Fruit fly (Drosophila melanogaster) whole organism, prepupa: ENCODE measurements around the gene Lk.

Experiments used
- CG10669 ChIP-seq: fragments of 200-800 bp; sonication (Bioruptor generic); optimal IDR thresholded peaks from 3 replicates; lab custom pipeline; 2018; ENCODE audit warnings: missing biosample characterization, mild to moderate bottlenecking, missing genetic modification characterization, moderate library complexity
- CG15336 ChIP-seq: fragments of 200-800 bp; sonication (Bioruptor generic); IDR thresholded peaks from 2 replicates; pipeline ENCODE4 v1.3.6; 2022; ENCODE audit warnings: missing biosample characterization, missing genetic modification characterization
- CG1621 ChIP-seq: fragments of 200-800 bp; sonication (Bioruptor generic); optimal IDR thresholded peaks from 3 replicates; lab custom pipeline; 2018; ENCODE audit warnings: missing biosample characterization, mild to moderate bottlenecking, missing genetic modification characterization
- CG32006 ChIP-seq: fragments of 200-800 bp; sonication (Bioruptor generic); optimal IDR thresholded peaks from 3 replicates; lab custom pipeline; 2017; ENCODE audit warnings: missing biosample characterization, mild to moderate bottlenecking, missing genetic modification characterization
- CG34406 ChIP-seq: fragments of 200-800 bp; sonication (Bioruptor generic); optimal IDR thresholded peaks from 3 replicates; lab custom pipeline; 2016; ENCODE audit warnings: missing biosample characterization, missing genetic modification characterization
- CG3919 ChIP-seq: fragments of 200-800 bp; sonication (Bioruptor generic); optimal IDR thresholded peaks from 3 replicates; lab custom pipeline; 2016; ENCODE audit warnings: missing biosample characterization, missing genetic modification characterization
- CG4318 ChIP-seq: fragments of 200-800 bp; sonication (Bioruptor generic); optimal IDR thresholded peaks from 3 replicates; lab custom pipeline; 2017; ENCODE audit warnings: missing biosample characterization, mild to moderate bottlenecking, missing genetic modification characterization
- CG6163 ChIP-seq: fragments of 200-800 bp; sonication (Bioruptor generic); IDR thresholded peaks from 3 replicates; pipeline ENCODE4 v1.3.6; 2022; ENCODE audit warnings: missing biosample characterization, missing genetic modification characterization
- CG6276 ChIP-seq: fragments of 200-800 bp; sonication (Bioruptor generic); optimal IDR thresholded peaks from 2 replicates; lab custom pipeline; 2017; ENCODE audit warnings: missing biosample characterization, mild to moderate bottlenecking, missing genetic modification characterization
- CG6792 ChIP-seq: fragments of 200-800 bp; sonication (Bioruptor generic); optimal IDR thresholded peaks from 3 replicates; lab custom pipeline; 2016; ENCODE audit warnings: missing biosample characterization, missing genetic modification characterization
- CG6854 ChIP-seq: fragments of 200-800 bp; sonication (Bioruptor generic); optimal IDR thresholded peaks from 2 replicates; lab custom pipeline; 2017; ENCODE audit warnings: missing biosample characterization, mild to moderate bottlenecking, missing genetic modification characterization
- CG8319 ChIP-seq: fragments of 200-800 bp; sonication (Bioruptor generic); optimal IDR thresholded peaks from 3 replicates; lab custom pipeline; 2016; ENCODE audit warnings: missing biosample characterization, missing genetic modification characterization
- CG8632 ChIP-seq: fragments of 200-800 bp; sonication (Bioruptor generic); optimal IDR thresholded peaks from 3 replicates; lab custom pipeline; 2016; ENCODE audit warnings: missing biosample characterization, missing genetic modification characterization
- Eip75B ChIP-seq: fragments of 200-800 bp; sonication (Bioruptor generic); optimal IDR thresholded peaks from 3 replicates; lab custom pipeline; 2016; ENCODE audit warnings: missing biosample characterization, missing genetic modification characterization
- Eip93F ChIP-seq: fragments of 200-800 bp; sonication (Bioruptor generic); optimal IDR thresholded peaks from 2 replicates; lab custom pipeline; 2016; ENCODE audit warnings: missing biosample characterization, mild to moderate bottlenecking, missing genetic modification characterization
- Ets21C ChIP-seq: fragments of 200-800 bp; sonication (Bioruptor generic); optimal IDR thresholded peaks from 3 replicates; lab custom pipeline; 2016; ENCODE audit warnings: missing biosample characterization, missing genetic modification characterization
- Hr39 ChIP-seq: fragments of 200-800 bp; sonication (Bioruptor generic); optimal IDR thresholded peaks from 2 replicates; lab custom pipeline; 2016; ENCODE audit warnings: missing biosample characterization, missing genetic modification characterization
- Lpt ChIP-seq: fragments of 200-800 bp; sonication (Bioruptor generic); optimal IDR thresholded peaks from 3 replicates; lab custom pipeline; 2016; ENCODE audit warnings: missing biosample characterization, missing genetic modification characterization
- OdsH ChIP-seq: fragments of 200-800 bp; sonication (Bioruptor generic); optimal IDR thresholded peaks from 3 replicates; lab custom pipeline; 2016; ENCODE audit warnings: missing biosample characterization, missing genetic modification characterization
- Sox102F ChIP-seq: fragments of 200-800 bp; sonication (Bioruptor generic); optimal IDR thresholded peaks from 2 replicates; lab custom pipeline; 2016; ENCODE audit warnings: missing biosample characterization, mild to moderate bottlenecking, missing genetic modification characterization
- Sox14 ChIP-seq: fragments of 200-800 bp; sonication (Bioruptor generic); optimal IDR thresholded peaks from 3 replicates; lab custom pipeline; 2016; ENCODE audit warnings: missing biosample characterization, missing genetic modification characterization
- achi ChIP-seq: fragments of 200-800 bp; sonication (Bioruptor generic); optimal IDR thresholded peaks from 3 replicates; lab custom pipeline; 2016; ENCODE audit warnings: missing biosample characterization, missing genetic modification characterization
- acj6 ChIP-seq: fragments of 200-800 bp; sonication (Bioruptor generic); optimal IDR thresholded peaks from 3 replicates; lab custom pipeline; 2016; ENCODE audit warnings: missing biosample characterization, missing genetic modification characterization
- cyc ChIP-seq: fragments of 200-800 bp; sonication (Bioruptor generic); optimal IDR thresholded peaks from 3 replicates; lab custom pipeline; 2016; ENCODE audit warnings: missing biosample characterization, missing genetic modification characterization
- dsx ChIP-seq: fragments of 200-800 bp; optimal IDR thresholded peaks from 3 replicates; lab custom pipeline; 2019; ENCODE audit warnings: missing biosample characterization, mild to moderate bottlenecking, missing genetic modification characterization, moderate library complexity; ENCODE audit not compliant: poor library complexity, severe bottlenecking
- eg ChIP-seq: fragments of 200-800 bp; sonication (Bioruptor generic); IDR thresholded peaks from 3 replicates; pipeline ENCODE4 v1.3.6; 2022; ENCODE audit warnings: missing biosample characterization, missing genetic modification characterization
- esn ChIP-seq: fragments of 200-800 bp; sonication (Bioruptor generic); optimal IDR thresholded peaks from 2 replicates; lab custom pipeline; 2016; ENCODE audit warnings: missing biosample characterization, mild to moderate bottlenecking, missing genetic modification characterization, moderate library complexity
- fd59A ChIP-seq: fragments of 200-800 bp; sonication (Bioruptor generic); optimal IDR thresholded peaks from 2 replicates; lab custom pipeline; 2017; ENCODE audit warnings: missing biosample characterization, mild to moderate bottlenecking, missing genetic modification characterization, missing genetic modification reagents
- fd85E ChIP-seq: fragments of 200-800 bp; sonication (Bioruptor generic); optimal IDR thresholded peaks from 3 replicates; lab custom pipeline; 2016; ENCODE audit warnings: missing biosample characterization, missing genetic modification characterization
- fkh ChIP-seq: fragments of 200-800 bp; sonication (Bioruptor generic); optimal IDR thresholded peaks from 3 replicates; lab custom pipeline; 2017; ENCODE audit warnings: missing biosample characterization, mild to moderate bottlenecking, missing genetic modification characterization, moderate library complexity
- lz ChIP-seq: fragments of 200-800 bp; sonication (Bioruptor generic); optimal IDR thresholded peaks from 3 replicates; lab custom pipeline; 2016; ENCODE audit warnings: missing biosample characterization, missing genetic modification characterization
- net ChIP-seq: fragments of 200-800 bp; sonication (Bioruptor generic); optimal IDR thresholded peaks from 3 replicates; lab custom pipeline; 2016; ENCODE audit warnings: missing biosample characterization, missing genetic modification characterization
- salr ChIP-seq, 2 experiments: fragments of 200-800 bp; sonication (Bioruptor generic); optimal IDR thresholded peaks; 3 replicates each; lab custom pipeline; 2016 to 2018; ENCODE audit warnings: missing biosample characterization in 2 of 2, missing genetic modification characterization in 2 of 2, mild to moderate bottlenecking in 1 of 2
- spab ChIP-seq: fragments of 200-800 bp; sonication (Bioruptor generic); optimal IDR thresholded peaks from 2 replicates; lab custom pipeline; 2017; ENCODE audit warnings: missing biosample characterization, mild to moderate bottlenecking, missing genetic modification characterization, missing genetic modification reagents
- ss ChIP-seq, 2 experiments: fragments of 200-800 bp; sonication (Bioruptor generic); optimal IDR thresholded peaks; 2 replicates in 1 of 2; 3 replicates in 1 of 2; lab custom pipeline; 2017 to 2018; ENCODE audit warnings: mild to moderate bottlenecking in 2 of 2, missing biosample characterization in 2 of 2, missing genetic modification characterization in 2 of 2, moderate library complexity in 1 of 2
- topi ChIP-seq: fragments of 200-800 bp; sonication (Bioruptor generic); optimal IDR thresholded peaks from 3 replicates; lab custom pipeline; 2016; ENCODE audit warnings: missing biosample characterization, missing genetic modification characterization
- vri ChIP-seq: fragments of 200-800 bp; sonication (Bioruptor generic); optimal IDR thresholded peaks from 3 replicates; lab custom pipeline; 2016; ENCODE audit warnings: missing biosample characterization, mild to moderate bottlenecking, missing genetic modification characterization

Lk gene

DNA sequence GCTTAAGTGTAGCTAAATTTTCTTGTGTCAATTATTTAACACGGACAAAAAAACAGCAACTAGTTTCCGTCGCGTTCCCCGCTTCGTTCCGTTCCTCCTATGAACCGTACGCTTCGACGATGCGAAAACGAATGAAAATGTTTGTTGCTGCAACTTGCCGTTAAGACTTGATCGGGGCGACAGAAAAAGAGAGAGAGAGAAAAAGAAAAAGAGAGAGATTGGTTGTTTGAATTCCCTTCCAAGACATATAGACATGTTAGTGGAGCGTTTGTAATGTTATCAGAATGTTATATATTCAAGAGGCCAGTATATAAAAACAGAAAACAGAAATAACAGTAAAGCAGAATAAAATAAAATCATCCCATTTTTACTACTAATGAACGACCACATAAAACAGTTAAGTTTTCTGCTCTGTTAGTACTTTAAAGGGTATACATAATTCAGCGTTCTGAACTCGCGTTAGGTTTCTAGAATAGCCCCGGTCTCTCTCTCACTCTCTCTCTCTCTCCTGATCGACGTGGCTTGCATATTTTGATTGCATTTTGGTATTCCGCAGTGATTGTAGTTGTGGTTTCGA is 9.6 kb downstream of the Lk start, which contains the start of gene Gbs-70E (continued):
- TF ChIP-seq fd85E (GFP tag; lab: Kevin White, UChicago), result peak; percentile 85
- TF ChIP-seq CG32006, result peak; percentile 91
- peak; percentile 88 for TF ChIP-seq eg (GFP tag; lab: Robert Waterston, UW)
- peak; percentile 94 for TF ChIP-seq vri (GFP tag; lab: Kevin White, UChicago)
- peak; percentile 94 for TF ChIP-seq acj6 (GFP tag; lab: Kevin White, UChicago)
- peak; percentile 69 for TF ChIP-seq Eip93F
- TF ChIP-seq CG34406, result peak; percentile 94
- TF ChIP-seq CG6792, result peak; percentile 96
- peak; percentile 95 for TF ChIP-seq net
- TF ChIP-seq CG10669 (GFP tag; lab: Kevin White, UChicago), result peak; percentile 87
- TF ChIP-seq Sox14 (GFP tag; lab: Kevin White, UChicago), result peak; percentile 96
- peak; percentile 93 for TF ChIP-seq CG8632 (GFP tag; lab: Kevin White, UChicago)
- peak; percentile 73 to 90 for TF ChIP-seq salr (GFP tag; optimal IDR thresholded peaks at IDR 0.05; lab: Kevin White, UChicago)
- TF ChIP-seq cyc, result peak; percentile 92
- TF ChIP-seq lz (GFP tag; lab: Kevin White, UChicago), result peak; percentile 96
- TF ChIP-seq CG8319 (GFP tag; lab: Kevin White, UChicago), result peak; percentile 90
- peak; percentile 93 for TF ChIP-seq Ets21C (GFP tag; lab: Kevin White, UChicago)
- peak; percentile 96 for TF ChIP-seq CG6854 (GFP tag; lab: Kevin White, UChicago)
- TF ChIP-seq Sox102F (GFP tag; lab: Kevin White, UChicago), result peak; percentile 95
- TF ChIP-seq Lpt (GFP tag; lab: Kevin White, UChicago), result peak; percentile 88
- peak; percentile 70 for TF ChIP-seq fkh
- peak; percentile 96 for TF ChIP-seq CG15336 (GFP tag; lab: Robert Waterston, UW)
- peak; percentile 94 to 95 for TF ChIP-seq ss (GFP tag; optimal IDR thresholded peaks at IDR 0.05; lab: Kevin White, UChicago)
- peak; percentile 71 for TF ChIP-seq CG4318
- peak; percentile 94 for TF ChIP-seq CG3919
- peak; percentile 89 for TF ChIP-seq spab (GFP tag; lab: Kevin White, UChicago)

DNA sequence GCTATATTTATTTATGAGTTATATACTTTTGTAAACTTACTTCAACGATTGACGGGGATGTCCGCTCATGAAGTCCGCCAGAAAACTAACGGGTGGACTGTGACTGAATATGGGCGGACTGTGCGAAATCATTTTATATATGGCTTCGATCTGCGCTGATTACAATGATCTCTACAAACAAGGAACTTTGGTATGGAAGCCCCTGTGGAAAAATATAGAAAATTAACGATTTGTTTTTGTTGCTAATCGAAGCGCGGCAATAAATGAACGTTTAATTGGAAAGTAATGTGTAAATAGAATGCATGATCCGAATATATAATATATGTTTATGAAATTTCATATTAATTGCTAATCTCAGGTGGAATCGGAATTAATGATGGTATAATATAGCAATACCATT is 10.6 kb downstream of the Lk start:
- no peak for TF ChIP-seq CG1621 (tag; lab: Kevin White, UChicago)
- TF ChIP-seq fd59A (GFP tag; lab: Kevin White, UChicago), result no peak
- TF ChIP-seq CG6276, result no peak
- TF ChIP-seq fd85E (GFP tag; lab: Kevin White, UChicago), result no peak
- TF ChIP-seq Eip75B, result no peak
- no peak for TF ChIP-seq CG6163 (GFP tag; lab: Robert Waterston, UW)
- TF ChIP-seq achi (GFP tag; lab: Kevin White, UChicago), result no peak
- no peak for TF ChIP-seq OdsH (GFP tag; lab: Kevin White, UChicago)
- no peak for TF ChIP-seq topi (GFP tag; lab: Kevin White, UChicago)
- no peak for TF ChIP-seq net
- TF ChIP-seq esn (GFP tag; lab: Kevin White, UChicago), result no peak
- no peak for TF ChIP-seq CG8632 (GFP tag; lab: Kevin White, UChicago)
- TF ChIP-seq dsx (GFP tag; lab: Kevin White, UChicago), result no peak
- TF ChIP-seq Hr39 (GFP tag; lab: Kevin White, UChicago), result no peak
- no peak for TF ChIP-seq salr (GFP tag; optimal IDR thresholded peaks at IDR 0.05; lab: Kevin White, UChicago)

DNA sequence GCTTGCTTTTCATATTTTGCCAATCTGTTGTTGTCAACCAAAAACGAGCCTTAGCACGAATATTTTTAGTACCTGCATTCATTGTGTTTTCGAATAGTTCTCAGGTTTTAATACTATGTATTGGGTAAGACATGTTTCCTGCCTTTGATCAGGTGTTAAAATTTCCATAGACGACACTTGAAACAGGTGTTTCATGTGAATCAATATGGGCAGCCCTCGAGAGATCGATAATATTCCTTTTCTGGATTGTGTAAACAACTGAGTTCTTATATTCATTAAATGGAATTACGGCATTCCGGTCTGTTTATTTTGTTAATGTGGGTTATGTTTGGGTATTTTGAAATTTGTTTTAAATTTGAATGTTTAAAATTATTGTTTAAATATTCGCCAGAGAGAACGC is 11.3 kb downstream of the Lk start:
- no peak for TF ChIP-seq CG8632 (GFP tag; lab: Kevin White, UChicago)
- peak; percentile 64 for TF ChIP-seq fkh
- TF ChIP-seq, all 60 proteins: peak for 1
